Worm (Caenorhabditis elegans) whole organism, mixed stage, embryonic: Measurements from ENCODE around the gene K07F5.8.

Source experiments
- bed-3 ChIP-seq: fragments of 200-800 bp; sonication (Bioruptor generic); optimal IDR thresholded peaks from 3 replicates; lab custom pipeline; 2018; ENCODE audit warnings: mild to moderate bottlenecking, missing genetic modification characterization, moderate library complexity, missing compliant biosample characterization
- blmp-1 ChIP-seq: fragments of 150-350 bp; optimal IDR thresholded peaks from 2 replicates; lab custom pipeline; 2014; ENCODE audit warnings: missing biosample characterization, missing genetic modification characterization
- ceh-39 ChIP-seq: fragments of 150-350 bp; optimal IDR thresholded peaks from 2 replicates; lab custom pipeline; 2014; ENCODE audit warnings: missing biosample characterization, missing genetic modification characterization
- ceh-43 ChIP-seq: fragments of 200-800 bp; sonication (Bioruptor generic); optimal IDR thresholded peaks from 2 replicates; lab custom pipeline; 2018; ENCODE audit warnings: mild to moderate bottlenecking, missing genetic modification characterization, moderate library complexity, missing compliant biosample characterization
- ceh-83 ChIP-seq: fragments of 200-800 bp; sonication (Bioruptor generic); optimal IDR thresholded peaks from 2 replicates; lab custom pipeline; 2018; ENCODE audit warnings: mild to moderate bottlenecking, missing genetic modification characterization, missing compliant biosample characterization
- ces-1 ChIP-seq: fragments of 150-350 bp; optimal IDR thresholded peaks from 2 replicates; lab custom pipeline; 2014; ENCODE audit warnings: missing biosample characterization, missing genetic modification reagents, missing genetic modification characterization
- drap-1 ChIP-seq: fragments of 200-800 bp; sonication (Bioruptor generic); optimal IDR thresholded peaks from 3 replicates; lab custom pipeline; 2018; ENCODE audit warnings: mild to moderate bottlenecking, missing genetic modification characterization, missing compliant biosample characterization
- elt-1 ChIP-seq: sonication (generic microtip); optimal IDR thresholded peaks from 2 replicates; lab custom pipeline; 2017; ENCODE audit warnings: missing genetic modification characterization, mild to moderate bottlenecking, missing compliant biosample characterization, antibody characterized with exemption, moderate library complexity, borderline replicate concordance; ENCODE audit not compliant: insufficient read depth
- elt-3 ChIP-seq: fragments of 150-350 bp; optimal IDR thresholded peaks from 2 replicates; lab custom pipeline; 2014; ENCODE audit warnings: missing biosample characterization, missing genetic modification characterization
- flh-1 ChIP-seq: fragments of 200-800 bp; sonication (Bioruptor generic); optimal IDR thresholded peaks from 2 replicates; lab custom pipeline; 2018; ENCODE audit warnings: mild to moderate bottlenecking, missing genetic modification characterization, moderate library complexity, missing compliant biosample characterization
- ham-2 ChIP-seq: fragments of 200-800 bp; sonication (Bioruptor generic); optimal IDR thresholded peaks from 2 replicates; lab custom pipeline; 2018; ENCODE audit warnings: mild to moderate bottlenecking, missing genetic modification characterization, missing compliant biosample characterization
- hlh-1 ChIP-seq: fragments of 150-350 bp; optimal IDR thresholded peaks from 2 replicates; lab custom pipeline; 2014; ENCODE audit warnings: missing biosample characterization, missing genetic modification reagents, missing genetic modification characterization
- lin-13 ChIP-seq: fragments of 150-350 bp; optimal IDR thresholded peaks from 2 replicates; lab custom pipeline; 2014; ENCODE audit warnings: missing biosample characterization, missing genetic modification characterization
- lin-32 ChIP-seq: fragments of 200-800 bp; sonication (Bioruptor generic); optimal IDR thresholded peaks from 2 replicates; lab custom pipeline; 2018; ENCODE audit warnings: mild to moderate bottlenecking, missing genetic modification characterization, missing compliant biosample characterization
- mep-1 ChIP-seq: fragments of 150-350 bp; optimal IDR thresholded peaks from 2 replicates; lab custom pipeline; 2017; ENCODE audit warnings: missing biosample characterization, missing genetic modification reagents, missing genetic modification characterization, inconsistent platforms
- nhr-12 ChIP-seq: fragments of 150-350 bp; optimal IDR thresholded peaks from 2 replicates; lab custom pipeline; 2014; ENCODE audit warnings: missing biosample characterization, missing genetic modification characterization
- nhr-2 ChIP-seq: fragments of 150-350 bp; optimal IDR thresholded peaks from 2 replicates; lab custom pipeline; 2014; ENCODE audit warnings: missing biosample characterization, missing genetic modification characterization
- nhr-237 ChIP-seq: fragments of 150-350 bp; optimal IDR thresholded peaks from 2 replicates; lab custom pipeline; 2014; ENCODE audit warnings: missing biosample characterization, missing genetic modification characterization
- nhr-76 ChIP-seq: sonication (generic microtip); optimal IDR thresholded peaks from 2 replicates; lab custom pipeline; 2017; ENCODE audit warnings: missing biosample characterization, missing genetic modification characterization
- snpc-4 ChIP-seq: fragments of 150-350 bp; optimal IDR thresholded peaks from 2 replicates; lab custom pipeline; 2014; ENCODE audit warnings: missing biosample characterization, missing genetic modification characterization
- sptf-1 ChIP-seq: sonication (generic microtip); optimal IDR thresholded peaks from 2 replicates; lab custom pipeline; 2017; ENCODE audit warnings: mild to moderate bottlenecking, missing genetic modification characterization, moderate library complexity, missing compliant biosample characterization
- unc-120 ChIP-seq: sonication (generic microtip); optimal IDR thresholded peaks from 2 replicates; lab custom pipeline; 2017; ENCODE audit warnings: missing genetic modification characterization, missing compliant biosample characterization; ENCODE audit not compliant: poor library complexity, severe bottlenecking
- unc-39 ChIP-seq: fragments of 150-350 bp; optimal IDR thresholded peaks from 2 replicates; lab custom pipeline; 2014; ENCODE audit warnings: missing biosample characterization, missing genetic modification characterization
- unc-62 ChIP-seq: fragments of 150-350 bp; optimal IDR thresholded peaks from 2 replicates; lab custom pipeline; 2014; ENCODE audit warnings: missing biosample characterization, missing genetic modification reagents, missing genetic modification characterization
- zip-8 ChIP-seq: fragments of 150-350 bp; optimal IDR thresholded peaks from 2 replicates; lab custom pipeline; 2014; ENCODE audit warnings: missing biosample characterization, missing genetic modification characterization
- ztf-11 ChIP-seq: fragments of 150-350 bp; optimal IDR thresholded peaks from 2 replicates; lab custom pipeline; 2014; ENCODE audit warnings: missing biosample characterization, missing genetic modification characterization

The K07F5.8 gene

DNA sequence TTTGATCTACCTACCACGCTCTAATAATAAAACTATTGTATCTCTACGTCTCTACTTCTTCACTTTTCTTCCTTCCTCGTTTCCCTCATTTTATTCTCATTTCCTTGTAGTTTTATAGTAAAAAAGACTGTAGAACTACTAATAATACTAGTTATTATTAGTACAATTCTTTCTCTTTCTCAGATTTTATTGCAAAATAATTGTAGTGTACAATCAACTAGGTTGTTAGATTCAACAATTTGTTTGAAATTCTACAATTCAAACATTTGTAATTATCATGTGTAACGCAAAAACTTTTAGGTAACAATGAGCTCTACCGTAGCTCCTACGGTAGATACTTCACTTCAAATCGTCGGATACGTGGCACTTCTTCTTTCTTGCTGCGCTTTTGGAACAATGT lies 6.2 kb upstream of the K07F5.8 start, which contains the start of gene K07F5.12:
Gene K07F5.12 (plus strand): TSS at position 301 of the 400 bp plus-strand sequence.
- TF ChIP-seq nhr-2 (tag; lab: Kevin White, UChicago) (no peak), hlh-1 (tag; lab: Kevin White, UChicago) (no peak), mep-1 (tag; lab: Kevin White, UChicago) (no peak), blmp-1 (tag; lab: Kevin White, UChicago) (no peak), sptf-1 (no peak), bed-3 (no peak), flh-1 (no peak), snpc-4 (tag; lab: Kevin White, UChicago) (no peak), elt-1 (tag; lab: Kevin White, UChicago) (no peak), unc-62 (GFP tag; lab: Kevin White, UChicago) (no peak)

DNA sequence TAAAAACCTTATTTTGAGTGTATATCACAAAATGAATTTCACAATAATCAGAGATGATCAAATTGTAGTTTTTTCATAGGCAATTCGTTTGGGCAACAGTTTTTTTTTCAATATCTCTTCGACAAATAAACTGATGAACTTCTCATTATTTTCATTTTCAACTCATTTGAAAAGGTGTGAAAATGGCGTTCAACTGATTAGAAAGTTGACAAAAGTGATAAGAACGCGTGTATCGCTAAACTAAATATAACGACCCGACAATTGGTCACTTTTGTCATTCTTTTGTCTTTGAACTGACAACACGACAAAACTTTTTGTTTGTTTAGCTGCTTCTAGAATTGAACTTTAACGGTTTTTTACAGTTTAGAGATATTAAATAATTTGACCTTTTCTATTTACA lies 5.4 kb upstream of the K07F5.8 start:
- TF ChIP-seq lin-32 (no peak), elt-1 (tag; lab: Kevin White, UChicago) (no peak), ceh-39 (no peak), lin-13 (tag; lab: Kevin White, UChicago) (no peak), ham-2 (GFP tag; lab: Kevin White, UChicago) (no peak), elt-3 (tag; lab: Kevin White, UChicago) (no peak), ztf-11 (tag; lab: Kevin White, UChicago) (no peak), zip-8 (no peak), ceh-43 (GFP tag; lab: Kevin White, UChicago) (no peak)

DNA sequence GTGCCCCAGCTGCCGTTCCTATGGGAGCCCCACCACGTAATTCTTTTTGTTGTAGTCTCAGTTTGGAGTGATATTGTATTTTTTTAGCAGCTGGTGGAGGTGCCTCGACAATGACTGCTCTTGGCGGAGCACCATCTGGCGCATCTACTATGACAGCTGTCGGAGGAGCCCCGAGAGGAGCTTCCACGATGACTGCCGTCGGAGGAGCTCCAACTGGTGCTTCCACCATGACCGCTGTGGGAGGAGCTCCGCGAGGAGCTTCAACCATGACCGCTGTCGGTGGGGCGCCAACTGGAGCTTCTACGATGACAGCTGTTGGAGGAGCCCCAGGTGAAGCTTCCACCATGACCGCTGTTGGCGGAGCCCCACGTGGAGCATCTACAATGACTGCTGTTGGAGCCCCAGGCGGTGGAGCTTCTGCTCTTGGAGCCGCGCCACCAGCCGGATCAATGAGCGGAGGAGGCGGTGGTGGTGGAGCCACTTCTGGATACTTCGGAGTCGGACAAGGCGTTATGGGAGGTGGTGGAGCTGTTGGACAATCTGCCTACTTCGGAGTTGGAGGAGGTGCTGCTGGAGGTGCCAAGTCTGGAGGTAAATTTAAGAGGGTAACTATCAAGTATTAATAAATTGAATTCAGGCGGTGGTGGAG lies 3.4 kb upstream of the K07F5.8 start:
- TF ChIP-seq lin-32 (peak; percentile 62), ceh-39 (no peak), nhr-76 (tag; lab: Kevin White, UChicago) (no peak), unc-120 (tag; lab: Kevin White, UChicago) (no peak), unc-39 (tag; lab: Kevin White, UChicago) (no peak)

- TF ChIP-seq mep-1 (tag; lab: Kevin White, UChicago): no peak
- no peak for TF ChIP-seq ceh-43 (GFP tag; lab: Kevin White, UChicago)
Measured at ce11 chrIV:9852250-9852649, 2.7 kb upstream of the K07F5.8 start, which contains the start of gene ssq-1. TSS of gene ssq-1 (plus strand) at chrIV:9852550.

ce11 chrIV:9850931-9851330 lies 1.4 kb upstream of the K07F5.8 start, which contains the start of gene ssp-10:
TSS of gene ssp-10 (minus strand) at chrIV:9851031.
- no peak for TF ChIP-seq hlh-1 (tag; lab: Kevin White, UChicago)
- TF ChIP-seq ceh-43 (GFP tag; lab: Kevin White, UChicago): no peak
- TF ChIP-seq sptf-1: no peak
- no peak for TF ChIP-seq zip-8
- TF ChIP-seq elt-1 (tag; lab: Kevin White, UChicago): no peak
- no peak for TF ChIP-seq ham-2 (GFP tag; lab: Kevin White, UChicago)
- TF ChIP-seq unc-120 (tag; lab: Kevin White, UChicago): no peak
- TF ChIP-seq nhr-76 (tag; lab: Kevin White, UChicago): no peak
- TF ChIP-seq elt-3 (tag; lab: Kevin White, UChicago): no peak
- TF ChIP-seq ceh-39: no peak
- no peak for TF ChIP-seq blmp-1 (tag; lab: Kevin White, UChicago)
- no peak for TF ChIP-seq bed-3
- no peak for TF ChIP-seq drap-1 (GFP tag; lab: Kevin White, UChicago)
- TF ChIP-seq, all 35 proteins: peak for 0

DNA sequence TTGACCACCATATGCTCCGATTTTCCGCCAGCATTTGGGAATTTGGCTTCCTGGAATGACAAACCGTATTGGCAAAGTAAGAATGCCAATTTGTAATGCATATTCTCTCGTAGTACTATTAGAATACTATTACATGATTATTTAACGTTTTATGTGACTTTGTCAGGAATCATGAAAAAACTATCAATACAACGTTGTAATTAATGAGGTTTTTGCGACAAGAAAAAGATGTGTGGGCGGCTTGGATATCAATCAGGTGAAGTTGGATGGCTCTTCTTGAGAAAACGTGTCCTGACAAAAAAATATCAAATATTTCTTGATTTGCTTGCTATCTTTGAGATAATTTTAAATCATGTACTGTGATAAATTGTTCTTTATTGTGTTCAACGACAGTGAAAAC lies 1.4 kb downstream of the K07F5.8 start, which contains the start of gene K07F5.7:
Gene K07F5.7 (minus strand): TSS at position 101 of the 400 bp plus-strand sequence.
- no peak for TF ChIP-seq ham-2 (GFP tag; lab: Kevin White, UChicago)
- TF ChIP-seq sptf-1: no peak
- TF ChIP-seq ces-1: no peak
- no peak for TF ChIP-seq nhr-12 (tag; lab: Kevin White, UChicago)
- no peak for TF ChIP-seq ceh-83 (GFP tag; lab: Kevin White, UChicago)
- TF ChIP-seq unc-62 (GFP tag; lab: Kevin White, UChicago): no peak
- no peak for TF ChIP-seq nhr-237 (tag; lab: Kevin White, UChicago)
- TF ChIP-seq ceh-39: no peak
- TF ChIP-seq hlh-1 (tag; lab: Kevin White, UChicago): no peak
- TF ChIP-seq, all 35 proteins: peak for 0
